Worm (Caenorhabditis elegans): ENCODE results near the gene nhx-2.

ce11 chrII:7718491-7718890 is 24.7 kb upstream of the nhx-2 start, which contains the start of gene cpna-5:
- TF ChIP-seq nhr-6 (tag; optimal IDR thresholded peaks at IDR 0.05): no peak
- TF ChIP-seq nhr-11 (tag; optimal IDR thresholded peaks at IDR 0.05): no peak
- no peak for TF ChIP-seq Y55F3AM.14 (GFP tag; optimal IDR thresholded peaks at IDR 0.05)
- TF ChIP-seq skn-1 (tag; optimal IDR thresholded peaks at IDR 0.05): no peak
- TF ChIP-seq nhr-237 (tag; optimal IDR thresholded peaks at IDR 0.05): no peak
- no peak for TF ChIP-seq mdl-1 (tag; optimal IDR thresholded peaks at IDR 0.05)
- no peak for TF ChIP-seq crh-2 (tag; optimal IDR thresholded peaks at IDR 0.05)
- no peak for TF ChIP-seq elt-3 (tag; optimal IDR thresholded peaks at IDR 0.05)
- no peak for TF ChIP-seq nhr-12 (tag; optimal IDR thresholded peaks at IDR 0.05)
- TF ChIP-seq ztf-4 (tag; optimal IDR thresholded peaks at IDR 0.05): no peak

Data from whole organism, L2 larva.